Worm (Caenorhabditis elegans) whole organism, midembryonic: Measurements from ENCODE around the gene lin-25.

Experiments
- T22C8.4 ChIP-seq: fragments of 200-800 bp; sonication (Bioruptor generic); IDR thresholded peaks from 2 replicates; pipeline ENCODE4 v1.3.6; 2022; ENCODE audit warnings: missing genetic modification characterization, missing compliant biosample characterization
- cog-1 ChIP-seq: sonication (generic microtip); optimal IDR thresholded peaks from 2 replicates; lab custom pipeline; 2016; ENCODE audit warnings: missing genetic modification characterization, missing compliant biosample characterization
- flt-1 ChIP-seq: fragments of 200-800 bp; sonication (Bioruptor generic); IDR thresholded peaks from 2 replicates; pipeline ENCODE4 v1.3.6; 2022; ENCODE audit warnings: missing genetic modification characterization, missing compliant biosample characterization
- klf-2 ChIP-seq: fragments of 200-800 bp; sonication (Bioruptor generic); conservative IDR thresholded peaks from 2 replicates; pipeline ENCODE4 v1.3.6; 2022; ENCODE audit warnings: missing genetic modification reagents, missing genetic modification characterization, missing compliant biosample characterization
- med-1 ChIP-seq: sonication (generic microtip); optimal IDR thresholded peaks from 2 replicates; lab custom pipeline; 2017; ENCODE audit warnings: missing genetic modification characterization, mild to moderate bottlenecking, missing compliant biosample characterization, antibody characterized with exemption, missing genetic modification reagents; ENCODE audit not compliant: insufficient read depth
- ref-1 ChIP-seq: fragments of 200-800 bp; sonication (Bioruptor generic); conservative IDR thresholded peaks from 2 replicates; pipeline ENCODE4 v1.3.6; 2022; ENCODE audit warnings: missing genetic modification reagents, missing genetic modification characterization, missing compliant biosample characterization
- tab-1 ChIP-seq: fragments of 200-800 bp; sonication (Bioruptor generic); IDR thresholded peaks from 2 replicates; pipeline ENCODE4 v1.3.6; 2022; ENCODE audit warnings: missing genetic modification characterization, missing compliant biosample characterization
- ztf-23 ChIP-seq: fragments of 200-800 bp; sonication (Bioruptor generic); IDR thresholded peaks from 2 replicates; pipeline ENCODE4 v1.3.6; 2022; ENCODE audit warnings: missing genetic modification reagents, missing genetic modification characterization, missing compliant biosample characterization
- ztf-29 ChIP-seq: fragments of 200-800 bp; sonication (Bioruptor generic); IDR thresholded peaks from 2 replicates; pipeline ENCODE4 v1.3.6; 2022; ENCODE audit warnings: missing genetic modification reagents, missing genetic modification characterization, missing compliant biosample characterization

The lin-25 gene

DNA sequence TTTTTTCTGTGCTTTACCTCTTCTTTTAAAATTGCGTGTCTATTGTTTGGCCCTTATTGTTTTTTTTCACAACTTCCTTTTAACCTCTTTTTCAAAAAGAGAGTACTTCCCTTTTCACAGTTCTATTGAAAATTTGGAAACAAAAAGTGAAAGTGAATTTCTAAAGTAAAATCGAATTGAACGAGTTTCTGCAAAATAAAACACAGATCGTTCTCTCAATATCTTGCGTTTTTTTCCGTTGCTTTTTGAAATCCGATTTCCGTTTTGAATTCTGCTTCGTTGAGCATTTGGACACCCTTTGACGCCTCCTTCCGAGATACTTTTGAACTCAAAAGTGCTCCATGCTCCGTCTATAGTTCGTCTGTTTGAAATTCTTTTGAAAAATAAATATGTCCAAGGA lies 26.6 kb downstream of the lin-25 start:
- TF ChIP-seq T22C8.4 (no peak), ztf-23 (GFP tag; lab: Robert Waterston, UW) (no peak), klf-2 (GFP tag; lab: Robert Waterston, UW) (no peak), cog-1 (tag; lab: Kevin White, UChicago) (no peak), ztf-29 (GFP tag; lab: Robert Waterston, UW) (no peak), flt-1 (GFP tag; lab: Robert Waterston, UW) (no peak), tab-1 (GFP tag; lab: Robert Waterston, UW) (no peak), med-1 (GFP tag; lab: Kevin White, UChicago) (no peak), ref-1 (GFP tag; lab: Robert Waterston, UW) (no peak)

DNA sequence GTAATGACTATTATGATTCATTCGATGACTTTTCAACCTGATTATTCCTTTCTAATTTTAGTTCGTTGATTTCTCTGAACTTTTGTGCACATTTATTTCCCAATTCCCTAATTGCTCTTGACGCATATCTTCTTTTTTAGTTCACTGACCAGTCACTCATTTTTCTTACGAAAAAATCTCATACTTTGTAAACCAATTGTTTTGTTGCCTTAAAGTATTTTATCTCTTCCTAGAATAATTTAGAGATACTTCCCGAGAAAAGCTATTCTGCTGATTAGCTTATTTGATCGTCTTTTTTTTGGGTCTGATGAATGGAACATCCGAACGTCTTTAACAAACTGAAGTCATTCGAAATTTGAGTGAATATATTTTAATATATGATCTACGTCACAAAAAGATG lies 29.6 kb downstream of the lin-25 start:
- TF ChIP-seq T22C8.4: no peak
- no peak for TF ChIP-seq tab-1 (GFP tag; lab: Robert Waterston, UW)
- no peak for TF ChIP-seq med-1 (GFP tag; lab: Kevin White, UChicago)
- no peak for TF ChIP-seq flt-1 (GFP tag; lab: Robert Waterston, UW)
- no peak for TF ChIP-seq ref-1 (GFP tag; lab: Robert Waterston, UW)
- no peak for TF ChIP-seq ztf-23 (GFP tag; lab: Robert Waterston, UW)
- TF ChIP-seq klf-2 (GFP tag; lab: Robert Waterston, UW): no peak
- TF ChIP-seq ztf-29 (GFP tag; lab: Robert Waterston, UW): no peak
- TF ChIP-seq cog-1 (tag; lab: Kevin White, UChicago): no peak

DNA sequence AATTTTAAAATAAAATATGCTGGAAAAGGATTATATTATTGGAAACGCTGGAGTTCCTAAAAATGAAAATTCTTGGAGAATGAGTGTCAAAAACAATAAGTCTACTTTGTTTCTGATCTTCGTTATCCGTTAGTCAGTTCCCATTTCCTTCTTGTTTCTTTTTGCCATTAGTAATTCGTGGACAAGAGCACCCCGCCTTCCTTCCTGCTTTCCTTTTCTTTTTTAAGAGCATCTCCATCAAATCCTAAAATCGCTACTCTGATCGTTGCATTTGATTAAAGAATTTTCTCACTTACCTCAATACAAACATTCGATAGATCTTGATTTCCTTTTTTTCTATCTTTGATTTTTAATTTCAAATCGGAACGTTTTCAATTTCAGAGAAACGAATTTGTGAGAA lies 30.1 kb downstream of the lin-25 start, which contains the start of gene frpr-15:
TSS of gene frpr-15 (plus strand) at position 301 of the 400 bp plus-strand sequence.
- TF ChIP-seq klf-2 (GFP tag; lab: Robert Waterston, UW): no peak
- no peak for TF ChIP-seq ztf-23 (GFP tag; lab: Robert Waterston, UW)
- TF ChIP-seq ztf-29 (GFP tag; lab: Robert Waterston, UW): no peak
- TF ChIP-seq cog-1 (tag; lab: Kevin White, UChicago): no peak
- no peak for TF ChIP-seq ref-1 (GFP tag; lab: Robert Waterston, UW)
- TF ChIP-seq med-1 (GFP tag; lab: Kevin White, UChicago): no peak
- no peak for TF ChIP-seq T22C8.4
- no peak for TF ChIP-seq tab-1 (GFP tag; lab: Robert Waterston, UW)
- no peak for TF ChIP-seq flt-1 (GFP tag; lab: Robert Waterston, UW)

DNA sequence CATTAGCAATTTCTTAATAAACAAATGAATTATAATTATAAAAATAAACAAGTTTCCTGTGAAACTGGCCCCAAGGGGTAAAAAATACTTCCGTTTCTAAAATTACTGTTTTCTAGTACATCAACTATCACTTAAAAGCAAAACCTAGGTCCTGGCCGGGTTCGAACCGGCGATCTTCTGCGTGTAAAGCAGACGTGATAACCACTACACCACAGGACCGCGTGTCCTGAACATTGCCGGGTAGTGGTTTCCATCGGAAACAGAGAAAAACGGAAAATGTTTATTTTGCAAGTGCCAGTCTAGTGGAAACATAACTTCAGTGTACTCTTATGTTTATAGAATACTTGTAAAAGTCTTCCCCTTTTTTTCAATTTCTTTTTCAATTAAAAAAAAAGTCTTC lies 33.5 kb downstream of the lin-25 start:
- TF ChIP-seq cog-1 (tag; lab: Kevin White, UChicago) (no peak), ref-1 (GFP tag; lab: Robert Waterston, UW) (no peak), klf-2 (GFP tag; lab: Robert Waterston, UW) (no peak), med-1 (GFP tag; lab: Kevin White, UChicago) (no peak), flt-1 (GFP tag; lab: Robert Waterston, UW) (no peak), tab-1 (GFP tag; lab: Robert Waterston, UW) (no peak), ztf-29 (GFP tag; lab: Robert Waterston, UW) (no peak)

DNA sequence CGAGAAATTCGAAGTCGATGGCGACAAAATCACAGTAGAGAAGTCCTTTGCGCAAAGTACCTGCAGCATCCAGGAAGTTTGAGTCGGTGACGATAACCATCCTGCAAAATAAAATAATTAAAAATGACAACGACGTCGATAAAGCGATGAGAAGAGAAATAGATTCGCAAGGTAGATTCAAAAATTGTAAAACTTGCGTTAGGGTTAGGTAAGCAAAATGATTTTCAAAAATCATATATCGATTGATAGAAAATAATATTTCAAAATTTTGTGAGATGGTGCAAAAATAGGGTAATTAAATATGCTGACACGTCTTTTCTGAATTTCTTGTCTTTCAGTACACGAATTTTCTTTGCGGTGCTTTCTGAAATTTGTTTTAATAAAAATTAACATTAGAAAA lies 45.4 kb downstream of the lin-25 start, which contains the start of gene parn-1:
TSS of gene parn-1 (minus strand) at position 101 of the 400 bp plus-strand sequence.
- TF ChIP-seq tab-1 (GFP tag; lab: Robert Waterston, UW) (no peak), ztf-29 (GFP tag; lab: Robert Waterston, UW) (no peak)

DNA sequence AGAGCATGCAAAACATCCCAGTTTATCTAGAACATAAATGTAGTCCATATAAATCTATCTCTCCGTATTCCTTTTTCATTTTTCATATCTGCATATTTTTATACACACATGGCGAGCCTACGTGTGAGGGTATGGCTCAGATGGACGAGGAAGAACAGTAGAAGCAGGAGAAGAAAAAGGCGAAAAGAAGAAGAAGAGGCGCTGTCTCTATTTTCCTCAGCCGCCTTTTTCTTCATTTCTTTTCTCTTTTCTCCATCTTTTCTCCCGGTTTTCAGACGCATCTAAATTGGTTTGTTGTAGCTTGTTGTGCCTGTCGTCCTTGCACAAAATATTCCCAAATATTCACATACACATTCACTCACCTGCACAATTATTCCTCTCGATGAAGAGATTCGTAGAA lies 46.2 kb downstream of the lin-25 start, which contains the start of gene K10C8.4:
TSS of gene K10C8.4 (plus strand) at position 301 of the 400 bp plus-strand sequence.
- TF ChIP-seq ref-1 (GFP tag; lab: Robert Waterston, UW): no peak
- no peak for TF ChIP-seq klf-2 (GFP tag; lab: Robert Waterston, UW)
- TF ChIP-seq T22C8.4: no peak
- no peak for TF ChIP-seq flt-1 (GFP tag; lab: Robert Waterston, UW)
- no peak for TF ChIP-seq cog-1 (tag; lab: Kevin White, UChicago)
- no peak for TF ChIP-seq ztf-23 (GFP tag; lab: Robert Waterston, UW)
- no peak for TF ChIP-seq tab-1 (GFP tag; lab: Robert Waterston, UW)
- TF ChIP-seq ztf-29 (GFP tag; lab: Robert Waterston, UW): no peak

DNA sequence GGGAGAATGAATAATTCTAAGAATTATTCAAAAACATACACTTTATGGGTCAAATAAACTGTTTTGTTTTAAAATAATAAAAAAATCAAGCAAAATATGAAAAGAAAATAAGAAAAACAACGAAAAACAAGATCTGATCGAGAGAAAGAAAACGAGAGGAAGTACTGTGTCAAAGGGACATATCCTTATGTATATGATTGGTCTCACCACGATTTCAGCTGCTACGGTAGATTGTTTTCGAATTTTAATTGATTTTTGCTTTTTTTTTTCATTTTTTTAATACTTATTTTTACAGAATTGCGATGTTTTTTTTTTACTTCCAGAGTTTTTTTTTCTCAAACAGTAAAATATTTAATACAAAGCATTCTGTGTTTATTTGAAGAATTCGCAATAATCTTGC lies 47.1 kb downstream of the lin-25 start:
- TF ChIP-seq ztf-29 (GFP tag; lab: Robert Waterston, UW) (no peak), T22C8.4 (no peak), tab-1 (GFP tag; lab: Robert Waterston, UW) (no peak), klf-2 (GFP tag; lab: Robert Waterston, UW) (no peak), ref-1 (GFP tag; lab: Robert Waterston, UW) (no peak)

DNA sequence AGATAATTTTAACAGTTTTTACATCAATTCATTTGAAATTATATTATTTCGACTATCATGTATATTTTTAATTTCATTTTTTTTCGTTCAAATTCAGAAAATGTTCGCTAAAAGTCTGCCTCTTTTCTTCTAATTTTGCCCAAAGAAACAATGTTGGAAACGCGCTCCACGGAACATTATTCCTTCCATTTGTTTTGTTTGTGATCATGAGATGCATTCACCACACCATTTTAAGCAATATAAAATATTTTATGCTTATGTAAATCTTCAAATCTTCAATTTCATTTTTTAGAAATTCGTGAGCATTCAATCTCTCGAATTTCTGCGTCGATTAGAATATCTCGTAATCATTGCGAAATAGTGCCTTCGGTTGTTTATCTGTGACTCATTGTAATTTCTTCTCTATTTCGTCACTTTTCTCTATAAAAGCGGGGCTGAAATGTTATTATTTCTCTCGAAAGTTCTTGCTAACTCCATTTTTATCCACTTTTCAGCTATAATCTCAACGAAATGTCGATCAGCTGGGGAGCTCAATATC lies 47.7 kb downstream of the lin-25 start, which contains the start of gene istr-1:
TSS of gene istr-1 (plus strand) at position 495 of the 538 bp plus-strand sequence.
- TF ChIP-seq ref-1 (GFP tag; lab: Robert Waterston, UW): no peak
- TF ChIP-seq klf-2 (GFP tag; lab: Robert Waterston, UW): no peak
- no peak for TF ChIP-seq flt-1 (GFP tag; lab: Robert Waterston, UW)

DNA sequence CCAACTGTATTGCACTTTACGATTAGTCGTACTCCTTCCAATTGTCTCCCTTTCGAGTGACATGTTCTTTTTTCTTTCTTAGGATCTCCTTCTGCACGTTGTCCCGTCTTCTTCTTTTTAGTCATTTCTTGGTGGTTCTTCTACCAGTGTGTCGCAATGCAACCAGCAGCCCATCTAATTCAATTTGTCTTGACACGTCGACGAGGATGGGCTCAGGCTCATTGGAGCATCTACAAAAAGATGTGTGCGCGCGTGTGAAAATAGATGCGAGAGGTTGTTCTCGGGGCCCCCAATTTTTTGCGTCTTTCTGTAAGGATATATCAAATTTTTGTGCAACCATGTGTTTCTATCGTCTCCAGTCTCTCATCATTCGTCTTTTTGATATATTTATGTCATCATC lies 51.9 kb downstream of the lin-25 start:
- no peak for TF ChIP-seq T22C8.4
- no peak for TF ChIP-seq ztf-29 (GFP tag; lab: Robert Waterston, UW)
- no peak for TF ChIP-seq cog-1 (tag; lab: Kevin White, UChicago)
- TF ChIP-seq flt-1 (GFP tag; lab: Robert Waterston, UW): no peak
- no peak for TF ChIP-seq klf-2 (GFP tag; lab: Robert Waterston, UW)
- no peak for TF ChIP-seq ztf-23 (GFP tag; lab: Robert Waterston, UW)
- TF ChIP-seq tab-1 (GFP tag; lab: Robert Waterston, UW): no peak

DNA sequence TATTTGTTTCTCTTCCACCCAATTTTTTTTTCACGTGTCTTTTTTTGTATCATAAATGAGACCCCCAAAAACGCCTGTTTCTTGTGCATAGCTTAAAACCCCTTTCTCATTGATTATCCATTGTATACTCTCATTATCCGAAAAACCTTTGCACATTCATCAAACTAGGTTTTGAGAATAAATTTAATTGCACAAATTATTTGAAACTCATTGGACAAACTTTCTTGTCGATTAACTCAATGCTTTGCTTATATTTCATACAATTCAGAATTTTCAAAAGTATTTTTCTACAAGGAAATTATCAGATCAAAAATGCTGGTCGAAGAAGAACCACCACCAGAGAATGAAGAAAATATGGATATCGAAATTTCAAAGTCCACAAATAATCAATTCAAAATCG lies 54.4 kb downstream of the lin-25 start, which contains the start of gene R11D1.1:
TSS of gene R11D1.1 (plus strand) at position 301 of the 400 bp plus-strand sequence.
- TF ChIP-seq ref-1 (GFP tag; lab: Robert Waterston, UW) (no peak), ztf-29 (GFP tag; lab: Robert Waterston, UW) (no peak), cog-1 (tag; lab: Kevin White, UChicago) (no peak), klf-2 (GFP tag; lab: Robert Waterston, UW) (no peak), med-1 (GFP tag; lab: Kevin White, UChicago) (no peak), ztf-23 (GFP tag; lab: Robert Waterston, UW) (no peak), tab-1 (GFP tag; lab: Robert Waterston, UW) (no peak), flt-1 (GFP tag; lab: Robert Waterston, UW) (no peak), T22C8.4 (no peak)
